Fruit fly (Drosophila melanogaster) whole organism, embryonic: ENCODE measurements around the gene Nph.

Source experiments
- Adf1 ChIP-seq: fragments of 200-800 bp; sonication (Bioruptor generic); IDR thresholded peaks from 2 replicates; pipeline ENCODE4 v1.3.6; 2022; ENCODE audit warnings: missing biosample characterization, missing genetic modification characterization
- Atf6 ChIP-seq: fragments of 200-800 bp; sonication (Bioruptor generic); IDR thresholded peaks from 2 replicates; pipeline ENCODE4 v1.3.6; 2022; ENCODE audit warnings: missing biosample characterization, missing genetic modification characterization
- BEAF-32 ChIP-seq: fragments of 200-800 bp; sonication (Bioruptor generic); optimal IDR thresholded peaks from 3 replicates; lab custom pipeline; 2017; ENCODE audit warnings: missing biosample characterization, missing genetic modification characterization, mild to moderate bottlenecking, moderate library complexity, missing genetic modification reagents
- Bgb ChIP-seq: fragments of 200-800 bp; sonication (Bioruptor generic); IDR thresholded peaks from 2 replicates; pipeline ENCODE4 v1.3.6; 2022; ENCODE audit warnings: missing biosample characterization, missing genetic modification characterization; ENCODE audit not compliant: partially characterized antibody
- CG10543 ChIP-seq: fragments of 200-800 bp; sonication (Bioruptor generic); optimal IDR thresholded peaks from 3 replicates; lab custom pipeline; 2017; ENCODE audit warnings: missing biosample characterization, mild to moderate bottlenecking, missing genetic modification characterization, moderate library complexity
- CG11560 ChIP-seq: fragments of 200-800 bp; sonication (Bioruptor generic); IDR thresholded peaks from 3 replicates; pipeline ENCODE4 v1.3.6; 2022; ENCODE audit warnings: missing biosample characterization, missing genetic modification characterization
- CG12659 ChIP-seq: fragments of 200-800 bp; sonication (Bioruptor generic); optimal IDR thresholded peaks from 3 replicates; lab custom pipeline; 2017; ENCODE audit warnings: mild to moderate bottlenecking, missing biosample characterization, missing genetic modification reagents, missing genetic modification characterization
- CG17359 ChIP-seq: fragments of 200-800 bp; sonication (Bioruptor generic); optimal IDR thresholded peaks from 3 replicates; lab custom pipeline; 2018; ENCODE audit warnings: missing biosample characterization, mild to moderate bottlenecking, missing genetic modification characterization, moderate library complexity
- CG2116 ChIP-seq: fragments of 200-800 bp; sonication (Bioruptor generic); optimal IDR thresholded peaks from 3 replicates; lab custom pipeline; 2018; ENCODE audit warnings: missing biosample characterization, mild to moderate bottlenecking, missing genetic modification characterization
- CG3065 ChIP-seq: fragments of 200-800 bp; sonication (Bioruptor generic); optimal IDR thresholded peaks from 2 replicates; lab custom pipeline; 2016; ENCODE audit warnings: missing biosample characterization, missing genetic modification characterization
- CG32532 ChIP-seq: fragments of 200-800 bp; sonication (Bioruptor generic); IDR thresholded peaks from 2 replicates; pipeline ENCODE4 v1.3.6; 2022; ENCODE audit warnings: missing biosample characterization, missing genetic modification characterization
- CG34224 ChIP-seq: fragments of 200-800 bp; sonication (Bioruptor generic); IDR thresholded peaks from 3 replicates; pipeline ENCODE4 v1.3.6; 2022; ENCODE audit warnings: missing biosample characterization, missing genetic modification characterization; ENCODE audit not compliant: partially characterized antibody
- CG4282 ChIP-seq: fragments of 200-800 bp; sonication (Bioruptor generic); optimal IDR thresholded peaks from 2 replicates; lab custom pipeline; 2016; ENCODE audit warnings: missing biosample characterization, missing genetic modification characterization
- CG4328 ChIP-seq: fragments of 200-800 bp; sonication (Bioruptor generic); optimal IDR thresholded peaks from 3 replicates; lab custom pipeline; 2017; ENCODE audit warnings: missing biosample characterization, missing genetic modification reagents, missing genetic modification characterization
- CG6791 ChIP-seq: fragments of 200-800 bp; sonication (Bioruptor generic); IDR thresholded peaks from 3 replicates; pipeline ENCODE4 v1.3.6; 2022; ENCODE audit warnings: missing biosample characterization, missing genetic modification characterization; ENCODE audit not compliant: partially characterized antibody
- CG7786 ChIP-seq: fragments of 200-800 bp; sonication (Bioruptor generic); optimal IDR thresholded peaks from 2 replicates; lab custom pipeline; 2016; ENCODE audit warnings: missing biosample characterization, missing genetic modification characterization
- CG8924 ChIP-seq: fragments of 200-800 bp; optimal IDR thresholded peaks from 3 replicates; lab custom pipeline; 2019; ENCODE audit warnings: missing biosample characterization, mild to moderate bottlenecking, missing genetic modification characterization, moderate library complexity
- CG9215 ChIP-seq: fragments of 200-800 bp; sonication (Bioruptor generic); IDR thresholded peaks from 2 replicates; pipeline ENCODE4 v1.3.6; 2022; ENCODE audit warnings: missing biosample characterization, missing genetic modification characterization
- CG9932 ChIP-seq: fragments of 200-800 bp; sonication (Bioruptor generic); IDR thresholded peaks from 2 replicates; pipeline ENCODE4 v1.3.6; 2022; ENCODE audit warnings: missing biosample characterization, missing genetic modification characterization
- Chrac-16 ChIP-seq: fragments of 200-800 bp; sonication (Bioruptor generic); optimal IDR thresholded peaks from 3 replicates; lab custom pipeline; 2016; ENCODE audit warnings: missing biosample characterization, missing genetic modification characterization
- D19A ChIP-seq: fragments of 200-800 bp; optimal IDR thresholded peaks from 3 replicates; lab custom pipeline; 2019; ENCODE audit warnings: missing biosample characterization, mild to moderate bottlenecking, missing genetic modification characterization, moderate library complexity
- Dek ChIP-seq: fragments of 200-800 bp; sonication (Bioruptor generic); optimal IDR thresholded peaks from 3 replicates; lab custom pipeline; 2019; ENCODE audit warnings: missing biosample characterization, mild to moderate bottlenecking, missing genetic modification characterization, moderate library complexity
- Dll ChIP-seq: fragments of 200-800 bp; sonication (Bioruptor generic); IDR thresholded peaks from 4 replicates; pipeline ENCODE4 v1.3.6; 2022; ENCODE audit warnings: missing biosample characterization, missing genetic modification characterization; ENCODE audit not compliant: partially characterized antibody
- Dp ChIP-seq: fragments of 200-800 bp; sonication (Bioruptor generic); optimal IDR thresholded peaks from 2 replicates; lab custom pipeline; 2018; ENCODE audit warnings: missing biosample characterization, mild to moderate bottlenecking, missing genetic modification characterization, moderate library complexity
- Eip74EF ChIP-seq, 2 experiments: fragments of 200-800 bp in 1 of 2; fragments of >200 bp in 1 of 2; sonication (Bioruptor generic) in 1 of 2; optimal IDR thresholded peaks; 2 replicates each; lab custom pipeline; 2017 to 2019; ENCODE audit warnings: missing biosample characterization in 2 of 2, missing genetic modification characterization in 2 of 2, mild to moderate bottlenecking in 1 of 2, moderate library complexity in 1 of 2
- Ets65A ChIP-seq: fragments of 200-800 bp; sonication (Bioruptor generic); peaks from one replicate; lab custom pipeline; 2016; ENCODE audit warnings: missing biosample characterization, missing genetic modification characterization
- HmgD ChIP-seq: fragments of 200-800 bp; sonication (Bioruptor generic); optimal IDR thresholded peaks from 3 replicates; lab custom pipeline; 2016; ENCODE audit warnings: missing biosample characterization, missing genetic modification characterization
- MESR4 ChIP-seq: fragments of 200-800 bp; sonication (Bioruptor generic); optimal IDR thresholded peaks from 2 replicates; lab custom pipeline; 2018; ENCODE audit warnings: missing biosample characterization, mild to moderate bottlenecking, missing genetic modification characterization, moderate library complexity
- Med ChIP-seq: fragments of 200-800 bp; sonication (Bioruptor generic); peaks from one replicate; lab custom pipeline; 2016; ENCODE audit warnings: missing biosample characterization, missing genetic modification characterization, mild to moderate bottlenecking, inconsistent platforms, moderate library complexity
- Myb ChIP-seq: fragments of 200-800 bp; sonication (Bioruptor generic); optimal IDR thresholded peaks from 2 replicates; lab custom pipeline; 2016; ENCODE audit warnings: missing biosample characterization, missing genetic modification characterization
- Trl ChIP-seq, 3 experiments: fragments of >200 bp in 2 of 3; fragments of 200-800 bp in 1 of 3; sonication (Bioruptor generic) in 1 of 3; optimal IDR thresholded peaks; 2 replicates in 1 of 3; 3 replicates in 2 of 3; lab custom pipeline; 2016 to 2017; ENCODE audit warnings: missing biosample characterization in 1 of 3, missing genetic modification characterization in 1 of 3
- YL-1 ChIP-seq: fragments of 200-800 bp; sonication (Bioruptor generic); optimal IDR thresholded peaks from 3 replicates; lab custom pipeline; 2017; ENCODE audit warnings: missing biosample characterization, mild to moderate bottlenecking, missing genetic modification characterization
- chif ChIP-seq, 2 experiments: fragments of 200-800 bp; sonication (Bioruptor generic); optimal IDR thresholded peaks; 3 replicates each; lab custom pipeline; 2016; ENCODE audit warnings: missing biosample characterization in 2 of 2, missing genetic modification characterization in 2 of 2
- chinmo ChIP-seq: fragments of 200-800 bp; sonication (Bioruptor generic); IDR thresholded peaks from 4 replicates; pipeline ENCODE4 v1.3.6; 2022; ENCODE audit warnings: missing biosample characterization, missing genetic modification characterization; ENCODE audit not compliant: partially characterized antibody
- crol ChIP-seq: fragments of 200-800 bp; sonication (Bioruptor generic); IDR thresholded peaks from 2 replicates; pipeline ENCODE4 v1.3.6; 2022; ENCODE audit warnings: missing biosample characterization, missing genetic modification characterization
- grn ChIP-seq: fragments of 200-800 bp; sonication (Bioruptor generic); optimal IDR thresholded peaks from 3 replicates; lab custom pipeline; 2017; ENCODE audit warnings: missing biosample characterization, missing genetic modification characterization
- gsb ChIP-seq: fragments of 200-800 bp; sonication (Bioruptor generic); IDR thresholded peaks from 2 replicates; pipeline ENCODE4 v1.3.6; 2022; ENCODE audit warnings: missing biosample characterization, missing genetic modification characterization
- h ChIP-seq: fragments of >200 bp; optimal IDR thresholded peaks from 2 replicates; lab custom pipeline; 2017
- hkb ChIP-seq, 2 experiments: fragments of 200-800 bp in 1 of 2; fragments of >200 bp in 1 of 2; sonication (Bioruptor generic) in 1 of 2; IDR thresholded peaks in 1 of 2; optimal IDR thresholded peaks in 1 of 2; 2 replicates each; pipeline versions ENCODE4 v1.3.6 to Lab custom; 2017 to 2022; ENCODE audit warnings: missing biosample characterization in 1 of 2, missing genetic modification characterization in 1 of 2
- ken ChIP-seq: fragments of 200-800 bp; sonication (Bioruptor generic); IDR thresholded peaks from 3 replicates; pipeline ENCODE4 v1.3.6; 2022; ENCODE audit warnings: missing biosample characterization, missing genetic modification characterization
- lola ChIP-seq, 3 experiments: fragments of >200 bp in 2 of 3; fragments of 200-800 bp in 1 of 3; sonication (Bioruptor generic) in 1 of 3; optimal IDR thresholded peaks; 2 replicates each; lab custom pipeline; 2017 to 2019; ENCODE audit warnings: missing biosample characterization in 3 of 3, missing genetic modification characterization in 3 of 3, mild to moderate bottlenecking in 1 of 3, moderate library complexity in 1 of 3
- onecut ChIP-seq: fragments of 200-800 bp; sonication (Bioruptor generic); IDR thresholded peaks from 2 replicates; pipeline ENCODE4 v1.3.6; 2022; ENCODE audit warnings: missing biosample characterization, missing genetic modification characterization
- pzg ChIP-seq: fragments of 200-800 bp; sonication (Bioruptor generic); optimal IDR thresholded peaks from 3 replicates; lab custom pipeline; 2018; ENCODE audit warnings: missing biosample characterization, mild to moderate bottlenecking, missing genetic modification characterization, moderate library complexity
- sisA ChIP-seq: fragments of 200-800 bp; sonication (Bioruptor generic); IDR thresholded peaks from 2 replicates; pipeline ENCODE4 v1.3.6; 2022; ENCODE audit warnings: missing biosample characterization, missing genetic modification characterization
- trh ChIP-seq: fragments of 200-800 bp; sonication (Bioruptor generic); optimal IDR thresholded peaks from 2 replicates; lab custom pipeline; 2016; ENCODE audit warnings: missing biosample characterization, missing genetic modification characterization
- vnd ChIP-seq: fragments of 200-800 bp; sonication (Bioruptor generic); IDR thresholded peaks from 3 replicates; pipeline ENCODE4 v1.3.6; 2022; ENCODE audit warnings: missing biosample characterization, missing genetic modification characterization; ENCODE audit not compliant: partially characterized antibody
- zfh2 ChIP-seq: fragments of 200-800 bp; sonication (Bioruptor generic); optimal IDR thresholded peaks from 2 replicates; lab custom pipeline; 2016; ENCODE audit warnings: missing biosample characterization, missing genetic modification characterization

Nph gene

DNA sequence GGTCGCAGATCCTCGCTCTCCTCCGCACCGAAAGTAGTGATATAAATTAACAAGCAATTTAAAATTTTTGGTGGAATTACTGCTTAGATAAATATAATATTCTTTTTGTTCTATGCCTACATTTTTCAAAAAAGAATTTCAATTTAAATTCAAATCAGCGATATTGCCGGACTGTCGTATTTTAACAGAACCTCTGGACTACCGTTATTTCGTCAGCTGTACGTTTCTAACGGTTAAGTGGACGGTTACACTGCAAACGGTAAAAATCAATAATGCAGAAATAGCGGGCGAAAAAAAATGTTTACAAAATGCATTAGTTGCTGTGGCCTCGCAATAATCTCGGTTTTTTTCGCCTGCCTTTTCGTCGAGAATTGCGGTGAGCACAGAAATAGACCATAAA lies 4.4 kb downstream of the Nph start, which contains the start of gene Tace (continued):
- TF ChIP-seq BEAF-32 (peak; percentile 7), chinmo (GFP tag; lab: Robert Waterston, UW) (0 out of 4 replicates have a peak, but pooled peaks have one; percentile 20), Dp (peak; percentile 66), CG8924 (tag; lab: Kevin White, UChicago) (no peak), MESR4 (GFP tag; lab: Kevin White, UChicago) (peak; percentile 39), Myb (peak; percentile 76), Dll (no peak)
- TF ChIP-seq, all 482 proteins: peak for 20

DNA sequence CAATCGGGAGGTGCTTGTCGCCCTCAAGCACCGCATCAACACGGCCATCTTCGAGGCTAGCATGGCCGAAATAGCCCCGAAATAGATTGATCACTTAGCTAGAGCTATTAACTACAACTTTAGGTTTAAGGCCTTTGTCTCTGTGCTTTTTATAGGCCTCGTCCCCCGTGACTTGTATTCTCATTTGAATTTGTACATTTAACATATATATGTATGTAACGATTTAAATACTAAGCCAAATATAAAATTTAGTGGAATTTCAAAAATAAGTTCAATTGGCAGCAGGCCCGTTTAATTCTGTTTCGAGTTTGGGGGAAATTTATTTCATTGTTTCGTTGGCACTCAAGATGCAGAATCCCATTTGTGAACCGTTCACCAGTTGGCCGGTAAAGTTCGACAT lies 5.2 kb downstream of the Nph start, which contains the start of gene CG34298:
CG34298 (plus strand) TSS at position 301 of the 400 bp plus-strand sequence.
- TF ChIP-seq Bgb, result no peak
- TF ChIP-seq Chrac-16, result no peak
- TF ChIP-seq CG12659 (GFP tag; lab: Kevin White, UChicago), result no peak
- no peak for TF ChIP-seq gsb
- TF ChIP-seq Dll, result no peak
- TF ChIP-seq trh (GFP tag; lab: Kevin White, UChicago), result no peak
- no peak for TF ChIP-seq Eip74EF (GFP tag; optimal IDR thresholded peaks at IDR 0.05; lab: Kevin White, UChicago)
- no peak for TF ChIP-seq CG34224 (GFP tag; lab: Robert Waterston, UW)
- TF ChIP-seq HmgD, result no peak
- no peak for TF ChIP-seq Adf1 (GFP tag; lab: Robert Waterston, UW)
- no peak for TF ChIP-seq CG7786 (GFP tag; lab: Kevin White, UChicago)
- no peak for TF ChIP-seq Ets65A
- no peak for TF ChIP-seq CG17359 (tag; lab: Kevin White, UChicago)
- TF ChIP-seq hkb (optimal IDR thresholded peaks at IDR 0.05; lab: Kevin White, UChicago), result no peak
- TF ChIP-seq hkb (GFP tag; IDR thresholded peaks at IDR 0.05; lab: Robert Waterston, UW), result no peak
- TF ChIP-seq grn (GFP tag; lab: Kevin White, UChicago), result no peak
- no peak for TF ChIP-seq CG4282
- no peak for TF ChIP-seq CG4328 (GFP tag; lab: Kevin White, UChicago)
- no peak for TF ChIP-seq zfh2 (GFP tag; lab: Kevin White, UChicago)

DNA sequence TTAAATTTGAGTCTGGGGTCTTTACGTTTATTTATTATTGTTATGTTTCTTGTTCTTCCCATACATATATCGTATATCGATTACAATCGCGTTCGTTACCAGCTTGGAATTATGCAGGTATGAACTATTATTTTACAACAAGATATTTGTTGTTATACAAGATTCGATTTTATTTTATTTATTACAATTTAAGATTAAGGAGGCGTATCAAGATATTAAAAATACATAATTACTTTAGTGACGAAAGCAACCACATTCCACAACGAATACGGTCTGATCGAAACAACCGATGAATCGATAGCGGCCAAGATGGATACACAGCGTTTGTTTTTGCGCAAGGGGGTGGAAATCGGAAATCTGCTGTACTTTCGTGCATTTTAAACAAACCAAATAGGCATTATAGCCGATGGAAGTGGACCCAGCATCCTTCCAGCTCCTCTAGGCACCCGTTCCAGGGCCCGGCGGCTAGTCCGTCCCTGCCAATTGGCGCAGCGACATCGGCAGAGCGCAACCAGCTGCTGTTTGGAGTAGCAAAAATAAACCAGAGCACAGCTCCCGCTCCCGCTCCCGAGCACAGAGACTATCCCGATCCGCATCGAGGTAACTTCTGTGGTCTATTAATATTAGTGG lies 6.9 kb downstream of the Nph start, which contains the start of the genes CG15525 and CG11504:
CG15525 (minus strand) TSS at position 70 of the 630 bp plus-strand sequence.
CG11504 (plus strand) TSS at position 294 of the 630 bp plus-strand sequence.
- TF ChIP-seq Dek (peak; percentile 24), CG9932 (GFP tag; lab: Robert Waterston, UW) (peak; percentile 84), ken (GFP tag; lab: Robert Waterston, UW) (no peak), CG6791 (peak; percentile 79), CG11560 (tag; lab: Robert Waterston, UW) (peak; percentile 59; the same call in 2 of the 3 replicates), Atf6 (GFP tag; lab: Robert Waterston, UW) (peak; percentile 63; the same call in 1 of the 2 replicates), CG10543 (GFP tag; lab: Kevin White, UChicago) (no peak), lola (GFP tag; optimal IDR thresholded peaks at IDR 0.05; lab: Kevin White, UChicago) (peak in 1 of 3 experiments; percentile 18), chif (GFP tag; optimal IDR thresholded peaks at IDR 0.05; lab: Kevin White, UChicago) (peak in 1 of 2 experiments; percentile 42), CG9215 (GFP tag; lab: Robert Waterston, UW) (peak; percentile 57), CG32532 (GFP tag; lab: Robert Waterston, UW) (peak; percentile 54; the same call in 1 of the 2 replicates), pzg (GFP tag; lab: Kevin White, UChicago) (peak; percentile 63), sisA (GFP tag; lab: Robert Waterston, UW) (peak; percentile 80), Med (GFP tag; lab: Kevin White, UChicago) (peak; percentile 84), crol (GFP tag; lab: Robert Waterston, UW) (peak; percentile 81), CG17359 (tag; lab: Kevin White, UChicago) (peak; percentile 45), D19A (no peak), CG3065 (peak; percentile 2), CG2116 (GFP tag; lab: Kevin White, UChicago) (peak; percentile 88), YL-1 (GFP tag; lab: Kevin White, UChicago) (peak; percentile 79), vnd (peak; percentile 90), h (no peak), onecut (GFP tag; lab: Robert Waterston, UW) (peak; percentile 60), Trl (optimal IDR thresholded peaks at IDR 0.05; lab: Kevin White, UChicago) (no peak), Trl (GFP tag; optimal IDR thresholded peaks at IDR 0.05; lab: Kevin White, UChicago) (no peak)
